Worm (Caenorhabditis elegans): ENCODE data around the gene sma-2.

The sma-2 gene

DNA sequence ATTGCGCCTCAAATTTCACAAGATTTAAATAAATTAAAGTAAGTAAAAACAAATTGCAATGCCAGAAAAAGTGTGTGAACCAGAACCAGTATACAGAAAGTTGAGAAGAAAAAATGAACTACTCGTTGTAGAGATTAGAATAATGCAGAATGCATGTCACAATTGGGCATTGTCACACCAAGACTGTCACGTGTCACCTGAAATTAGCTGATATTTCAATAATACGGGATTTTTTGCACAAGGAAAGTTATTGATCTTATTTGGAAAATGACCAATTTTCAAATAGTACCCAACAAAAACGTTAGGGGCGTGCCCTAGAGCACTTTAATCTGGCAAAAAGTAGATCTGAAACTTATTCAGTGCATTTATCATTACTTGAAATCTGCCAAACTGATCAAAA lies 7.5 kb upstream of the sma-2 start:
- TF ChIP-seq hmg-4 (GFP tag; optimal IDR thresholded peaks at IDR 0.05) (no peak), tbx-11 (GFP tag; IDR thresholded peaks at IDR 0.05) (no peak), ets-7 (tag; optimal IDR thresholded peaks at IDR 0.05) (no peak), ceh-36 (tag; optimal IDR thresholded peaks at IDR 0.05) (no peak), aly-1 (tag; optimal IDR thresholded peaks at IDR 0.05) (no peak), F13C5.2 (tag; optimal IDR thresholded peaks at IDR 0.05) (no peak)

- TF ChIP-seq ama-1 (optimal IDR thresholded peaks at IDR 0.05) (no peak), ceh-36 (tag; optimal IDR thresholded peaks at IDR 0.05) (no peak), sea-1 (GFP tag; conservative IDR thresholded peaks at IDR 0.05) (no peak), hmbx-1 (tag; optimal IDR thresholded peaks at IDR 0.05) (no peak), tbx-11 (GFP tag; IDR thresholded peaks at IDR 0.05) (no peak), ets-7 (tag; optimal IDR thresholded peaks at IDR 0.05) (no peak), tbx-37 (GFP tag; conservative IDR thresholded peaks at IDR 0.05) (no peak), B0310.2 (tag; optimal IDR thresholded peaks at IDR 0.05) (no peak), F13C5.2 (tag; optimal IDR thresholded peaks at IDR 0.05) (no peak), tra-4 (tag; optimal IDR thresholded peaks at IDR 0.05) (no peak), pes-1 (GFP tag; IDR thresholded peaks at IDR 0.05) (no peak), hmg-4 (GFP tag; optimal IDR thresholded peaks at IDR 0.05) (no peak)
Measured at ce11 chrIII:8742584-8742983, 6.9 kb upstream of the sma-2 start.

- TF ChIP-seq sea-1 (GFP tag; conservative IDR thresholded peaks at IDR 0.05) (no peak), flt-1 (GFP tag; IDR thresholded peaks at IDR 0.05) (no peak), aly-1 (tag; optimal IDR thresholded peaks at IDR 0.05) (no peak), B0310.2 (tag; optimal IDR thresholded peaks at IDR 0.05) (no peak), tra-4 (tag; optimal IDR thresholded peaks at IDR 0.05) (no peak), F13C5.2 (tag; optimal IDR thresholded peaks at IDR 0.05) (no peak), tbx-37 (GFP tag; conservative IDR thresholded peaks at IDR 0.05) (no peak), hnd-1 (tag; optimal IDR thresholded peaks at IDR 0.05) (no peak), tbx-11 (GFP tag; IDR thresholded peaks at IDR 0.05) (no peak), ets-7 (tag; optimal IDR thresholded peaks at IDR 0.05) (no peak), ceh-36 (tag; optimal IDR thresholded peaks at IDR 0.05) (no peak), hmg-4 (GFP tag; optimal IDR thresholded peaks at IDR 0.05) (no peak)
Measured at ce11 chrIII:8743796-8744404, 5.6 kb upstream of the sma-2 start, which contains the start of gene ZK370.6. ZK370.6 (minus strand) TSS chrIII:8743846.

- no peak for TF ChIP-seq ama-1 (optimal IDR thresholded peaks at IDR 0.05)
- no peak for TF ChIP-seq hmg-4 (GFP tag; optimal IDR thresholded peaks at IDR 0.05)
- TF ChIP-seq ceh-36 (tag; optimal IDR thresholded peaks at IDR 0.05), result no peak
- no peak for TF ChIP-seq hnd-1 (tag; optimal IDR thresholded peaks at IDR 0.05)
- TF ChIP-seq tbx-37 (GFP tag; conservative IDR thresholded peaks at IDR 0.05), result no peak
- TF ChIP-seq tbx-11 (GFP tag; IDR thresholded peaks at IDR 0.05), result no peak
- no peak for TF ChIP-seq sea-1 (GFP tag; conservative IDR thresholded peaks at IDR 0.05)
- no peak for TF ChIP-seq hmbx-1 (tag; optimal IDR thresholded peaks at IDR 0.05)
- TF ChIP-seq F13C5.2 (tag; optimal IDR thresholded peaks at IDR 0.05), result no peak
- TF ChIP-seq B0310.2 (tag; optimal IDR thresholded peaks at IDR 0.05), result no peak
- TF ChIP-seq ceh-13 (GFP tag; optimal IDR thresholded peaks at IDR 0.05), result no peak
- TF ChIP-seq ets-7 (tag; optimal IDR thresholded peaks at IDR 0.05), result no peak
- TF ChIP-seq flt-1 (GFP tag; IDR thresholded peaks at IDR 0.05), result no peak
- no peak for TF ChIP-seq scrt-1 (GFP tag; IDR thresholded peaks at IDR 0.05)
- no peak for TF ChIP-seq tra-4 (tag; optimal IDR thresholded peaks at IDR 0.05)
Measured at ce11 chrIII:8744765-8745164, 4.7 kb upstream of the sma-2 start.

DNA sequence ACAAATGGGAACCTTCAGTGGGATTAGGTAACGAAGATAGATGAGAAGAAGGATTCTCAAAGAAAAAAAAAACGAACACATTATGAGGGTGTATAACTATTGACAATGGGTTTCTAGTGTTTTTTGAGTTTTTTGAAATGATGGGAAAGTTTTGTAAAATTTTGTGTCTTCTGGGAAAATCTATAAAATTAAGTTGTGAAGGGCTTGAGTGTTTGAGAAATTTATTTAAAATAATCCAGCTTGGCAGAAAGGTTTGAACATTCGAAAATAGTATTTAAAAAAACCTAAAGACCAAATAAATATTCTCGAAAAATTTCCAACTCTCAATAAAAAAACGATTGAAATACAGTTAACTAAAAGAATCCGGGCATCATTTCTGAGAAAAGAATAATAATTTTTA lies 4.3 kb upstream of the sma-2 start:
- TF ChIP-seq hnd-1 (tag; optimal IDR thresholded peaks at IDR 0.05) (no peak), sea-1 (GFP tag; conservative IDR thresholded peaks at IDR 0.05) (no peak), ets-7 (tag; optimal IDR thresholded peaks at IDR 0.05) (no peak), F13C5.2 (tag; optimal IDR thresholded peaks at IDR 0.05) (no peak), aly-1 (tag; optimal IDR thresholded peaks at IDR 0.05) (no peak), tra-4 (tag; optimal IDR thresholded peaks at IDR 0.05) (no peak), hmg-4 (GFP tag; optimal IDR thresholded peaks at IDR 0.05) (no peak), ceh-36 (tag; optimal IDR thresholded peaks at IDR 0.05) (no peak), B0310.2 (tag; optimal IDR thresholded peaks at IDR 0.05) (no peak), scrt-1 (GFP tag; IDR thresholded peaks at IDR 0.05) (no peak), tbx-11 (GFP tag; IDR thresholded peaks at IDR 0.05) (no peak), hmbx-1 (tag; optimal IDR thresholded peaks at IDR 0.05) (no peak), ama-1 (optimal IDR thresholded peaks at IDR 0.05) (no peak), flt-1 (GFP tag; IDR thresholded peaks at IDR 0.05) (no peak), pes-1 (GFP tag; IDR thresholded peaks at IDR 0.05) (no peak), ceh-13 (GFP tag; optimal IDR thresholded peaks at IDR 0.05) (no peak)

DNA sequence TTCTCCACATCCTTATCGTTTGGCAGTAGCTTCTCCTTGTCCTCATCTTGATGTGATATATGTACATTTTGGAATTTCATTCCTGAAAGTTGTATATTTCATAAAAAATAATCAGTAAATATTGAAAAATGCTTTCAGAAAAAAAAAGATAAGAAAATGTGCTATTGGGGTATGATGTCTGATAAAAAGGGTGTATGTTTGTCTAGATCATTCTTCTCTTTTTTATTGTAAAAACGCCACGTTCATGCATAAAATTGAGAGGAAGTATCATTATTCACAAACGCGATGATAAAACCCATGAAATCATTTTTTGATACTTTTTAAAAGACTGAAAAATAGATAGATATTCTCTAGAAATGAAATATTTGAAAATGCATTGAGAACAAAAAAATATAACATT lies 860 bp upstream of the sma-2 start:
- TF ChIP-seq pes-1 (GFP tag; IDR thresholded peaks at IDR 0.05), result no peak
- TF ChIP-seq tra-4 (tag; optimal IDR thresholded peaks at IDR 0.05), result no peak
- TF ChIP-seq tbx-37 (GFP tag; conservative IDR thresholded peaks at IDR 0.05), result no peak
- TF ChIP-seq aly-1 (tag; optimal IDR thresholded peaks at IDR 0.05), result no peak
- no peak for TF ChIP-seq ceh-36 (tag; optimal IDR thresholded peaks at IDR 0.05)

DNA sequence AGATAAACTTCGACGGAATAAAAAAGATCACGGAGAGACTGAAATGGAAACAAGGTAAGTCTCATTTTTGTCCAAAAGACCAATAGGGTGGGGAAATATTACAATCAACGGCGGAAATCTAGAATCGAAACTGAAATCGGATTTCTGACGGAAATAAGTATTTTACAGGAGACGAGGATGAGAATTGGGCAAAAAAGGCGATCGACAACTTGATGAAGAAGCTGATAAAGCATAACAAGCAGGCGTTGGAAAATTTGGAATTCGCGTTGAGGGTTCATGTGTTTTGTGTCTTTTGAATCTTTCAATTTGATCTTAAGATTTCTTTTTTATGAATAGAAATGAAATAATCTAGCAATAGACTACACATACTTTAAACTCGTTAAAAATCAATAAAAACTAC lies 1.1 kb downstream of the sma-2 start, which contains the start of gene ugtp-1:
Gene ugtp-1 (minus strand): TSS at position 101 of the 400 bp plus-strand sequence.
- TF ChIP-seq B0310.2 (tag; optimal IDR thresholded peaks at IDR 0.05) (no peak), tra-4 (tag; optimal IDR thresholded peaks at IDR 0.05) (no peak), sea-1 (GFP tag; conservative IDR thresholded peaks at IDR 0.05) (no peak), tbx-37 (GFP tag; conservative IDR thresholded peaks at IDR 0.05) (no peak), ceh-13 (GFP tag; optimal IDR thresholded peaks at IDR 0.05) (no peak)

ce11 chrIII:8754682-8755081 lies 5.2 kb downstream of the sma-2 start, which contains the start of gene tomm-70:
tomm-70 (minus strand) TSS chrIII:8754750.
- TF ChIP-seq tra-4 (tag; optimal IDR thresholded peaks at IDR 0.05) (no peak), hmg-4 (GFP tag; optimal IDR thresholded peaks at IDR 0.05) (no peak), B0310.2 (tag; optimal IDR thresholded peaks at IDR 0.05) (no peak), hmbx-1 (tag; optimal IDR thresholded peaks at IDR 0.05) (no peak), scrt-1 (GFP tag; IDR thresholded peaks at IDR 0.05) (no peak), ets-7 (tag; optimal IDR thresholded peaks at IDR 0.05) (no peak), tbx-11 (GFP tag; IDR thresholded peaks at IDR 0.05) (no peak)
